Worm (Caenorhabditis elegans) whole organism, mixed stage, embryonic: ENCODE data around the gene act-5.

ENCODE experiments used
- ceh-39 ChIP-seq: fragments of 150-350 bp; optimal IDR thresholded peaks from 2 replicates; lab custom pipeline; 2014; ENCODE audit warnings: missing biosample characterization, missing genetic modification characterization
- lin-13 ChIP-seq: fragments of 150-350 bp; optimal IDR thresholded peaks from 2 replicates; lab custom pipeline; 2014; ENCODE audit warnings: missing biosample characterization, missing genetic modification characterization
- lsy-2 ChIP-seq: fragments of 150-350 bp; optimal IDR thresholded peaks from 2 replicates; lab custom pipeline; 2014; ENCODE audit warnings: missing biosample characterization, missing genetic modification characterization
- mep-1 ChIP-seq: fragments of 150-350 bp; optimal IDR thresholded peaks from 2 replicates; lab custom pipeline; 2017; ENCODE audit warnings: missing biosample characterization, missing genetic modification reagents, missing genetic modification characterization, inconsistent platforms
- snpc-4 ChIP-seq: fragments of 150-350 bp; optimal IDR thresholded peaks from 2 replicates; lab custom pipeline; 2014; ENCODE audit warnings: missing biosample characterization, missing genetic modification characterization
- unc-62 ChIP-seq: fragments of 150-350 bp; optimal IDR thresholded peaks from 2 replicates; lab custom pipeline; 2014; ENCODE audit warnings: missing biosample characterization, missing genetic modification reagents, missing genetic modification characterization

DNA sequence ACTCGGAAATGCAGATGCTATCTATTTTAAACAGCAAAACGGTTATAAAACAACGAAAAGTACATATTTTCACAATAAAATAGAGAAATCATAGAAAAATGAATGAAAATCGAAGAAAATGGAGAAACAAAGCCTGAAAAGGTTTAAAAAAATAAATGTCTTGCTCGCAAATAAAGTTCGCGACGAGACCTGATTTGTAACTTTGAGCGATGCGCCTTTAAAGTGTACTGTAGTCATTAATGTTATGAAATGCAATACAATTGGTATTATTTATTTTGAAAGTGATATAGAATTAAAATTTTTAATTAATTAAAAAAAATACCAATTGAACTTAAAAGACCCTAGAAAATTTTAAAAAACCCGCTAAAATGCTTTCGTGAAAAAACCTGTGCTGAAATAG lies 44.6 kb downstream of the act-5 start:
- no peak for TF ChIP-seq unc-62 (GFP tag; lab: Kevin White, UChicago)
- TF ChIP-seq mep-1 (tag; lab: Kevin White, UChicago), result no peak
- TF ChIP-seq lsy-2, result no peak
- TF ChIP-seq ceh-39, result no peak
- TF ChIP-seq lin-13, result no peak
- no peak for TF ChIP-seq snpc-4 (tag; lab: Kevin White, UChicago)
